Worm (Caenorhabditis elegans) whole organism, young adult: Measurements from ENCODE around the gene snb-1.

Source experiments
- B0019.2 ChIP-seq: fragments of 200-800 bp; sonication (Bioruptor generic); conservative IDR thresholded peaks from 2 replicates; pipeline ENCODE4 v1.3.6; 2022; ENCODE audit warnings: missing genetic modification reagents, missing genetic modification characterization, missing compliant biosample characterization
- B0035.1 ChIP-seq: sonication (generic microtip); optimal IDR thresholded peaks from 2 replicates; lab custom pipeline; 2016; ENCODE audit warnings: missing genetic modification characterization, mild to moderate bottlenecking, missing compliant biosample characterization, missing genotype, missing genetic modification reagents
- B0336.3 ChIP-seq: fragments of 200-800 bp; sonication (Bioruptor generic); IDR thresholded peaks from 2 replicates; pipeline ENCODE4 v1.3.6; 2022; ENCODE audit warnings: missing genetic modification characterization, missing compliant biosample characterization
- F23B12.7 ChIP-seq: sonication (generic microtip); optimal IDR thresholded peaks from 2 replicates; lab custom pipeline; 2017; ENCODE audit warnings: missing genetic modification characterization, mild to moderate bottlenecking, missing compliant biosample characterization, antibody characterized with exemption, moderate library complexity; ENCODE audit not compliant: insufficient read depth
- F33H1.4 ChIP-seq: fragments of 200-800 bp; sonication (Bioruptor generic); IDR thresholded peaks from 2 replicates; pipeline ENCODE4 v1.3.6; 2022; ENCODE audit warnings: missing genetic modification reagents, missing genetic modification characterization, missing compliant biosample characterization
- F37B4.10 ChIP-seq: fragments of 200-800 bp; sonication (Bioruptor generic); IDR thresholded peaks from 2 replicates; pipeline ENCODE4 v1.3.6; 2022; ENCODE audit warnings: missing genetic modification characterization, missing compliant biosample characterization
- K11D2.4 ChIP-seq: fragments of 200-800 bp; sonication (Bioruptor generic); IDR thresholded peaks from 2 replicates; pipeline ENCODE4 v1.3.6; 2022; ENCODE audit warnings: missing genetic modification reagents, missing genetic modification characterization, missing compliant biosample characterization
- akir-1 ChIP-seq: fragments of 200-800 bp; sonication (Bioruptor generic); optimal IDR thresholded peaks from 2 replicates; lab custom pipeline; 2018; ENCODE audit warnings: mild to moderate bottlenecking, missing genetic modification characterization, moderate library complexity, missing compliant biosample characterization
- attf-5 ChIP-seq: fragments of 200-800 bp; sonication (Bioruptor generic); optimal IDR thresholded peaks from 2 replicates; lab custom pipeline; 2018; ENCODE audit warnings: mild to moderate bottlenecking, missing genetic modification characterization, missing compliant biosample characterization
- bed-1 ChIP-seq: fragments of 200-800 bp; sonication (Bioruptor generic); IDR thresholded peaks from 2 replicates; pipeline ENCODE4 v1.3.6; 2022; ENCODE audit warnings: missing genetic modification reagents, missing genetic modification characterization, missing compliant biosample characterization
- ceh-79 ChIP-seq: sonication (generic microtip); optimal IDR thresholded peaks from 2 replicates; lab custom pipeline; 2017; ENCODE audit warnings: mild to moderate bottlenecking, missing genetic modification characterization, missing compliant biosample characterization
- dox-1 ChIP-seq: fragments of 200-800 bp; sonication (Bioruptor generic); IDR thresholded peaks from 2 replicates; pipeline ENCODE4 v1.3.6; 2022; ENCODE audit warnings: missing genetic modification reagents, missing genetic modification characterization, missing compliant biosample characterization
- dpl-1 ChIP-seq: fragments of 150-350 bp; optimal IDR thresholded peaks from 2 replicates; lab custom pipeline; 2014; ENCODE audit warnings: missing biosample characterization, missing genetic modification reagents, missing genetic modification characterization
- egl-18 ChIP-seq: fragments of 200-800 bp; sonication (Bioruptor generic); IDR thresholded peaks from 2 replicates; pipeline ENCODE4 v1.3.6; 2022; ENCODE audit warnings: missing genetic modification reagents, missing genetic modification characterization, missing compliant biosample characterization
- egrh-3 ChIP-seq: fragments of 200-800 bp; sonication (Bioruptor generic); IDR thresholded peaks from 2 replicates; pipeline ENCODE4 v1.3.6; 2022; ENCODE audit warnings: missing genetic modification reagents, missing genetic modification characterization, missing compliant biosample characterization
- ets-4 ChIP-seq: fragments of 200-800 bp; sonication (Bioruptor generic); optimal IDR thresholded peaks from 2 replicates; lab custom pipeline; 2018; ENCODE audit warnings: mild to moderate bottlenecking, missing genetic modification characterization, missing compliant biosample characterization
- fkh-3 ChIP-seq: sonication (generic microtip); optimal IDR thresholded peaks from 2 replicates; lab custom pipeline; 2016; ENCODE audit warnings: mild to moderate bottlenecking, missing genetic modification characterization, missing compliant biosample characterization
- gei-17 ChIP-seq: fragments of 200-800 bp; sonication (Bioruptor generic); optimal IDR thresholded peaks from 2 replicates; lab custom pipeline; 2018; ENCODE audit warnings: mild to moderate bottlenecking, missing genetic modification characterization, missing compliant biosample characterization
- hlh-26 ChIP-seq: fragments of 200-800 bp; sonication (Bioruptor generic); conservative IDR thresholded peaks from 2 replicates; pipeline ENCODE4 v1.3.6; 2022; ENCODE audit warnings: missing genetic modification reagents, missing genetic modification characterization, missing compliant biosample characterization
- lag-1 ChIP-seq: fragments of 200-800 bp; sonication (Bioruptor generic); IDR thresholded peaks from 2 replicates; pipeline ENCODE4 v1.3.6; 2022; ENCODE audit warnings: missing genetic modification reagents, missing genetic modification characterization, missing compliant biosample characterization
- let-526 ChIP-seq: fragments of 200-800 bp; sonication (Bioruptor generic); IDR thresholded peaks from 2 replicates; pipeline ENCODE4 v1.3.6; 2022; ENCODE audit warnings: missing genetic modification reagents, missing genetic modification characterization, missing compliant biosample characterization
- lin-54 ChIP-seq: fragments of 200-800 bp; sonication (Bioruptor generic); optimal IDR thresholded peaks from 2 replicates; lab custom pipeline; 2018; ENCODE audit warnings: mild to moderate bottlenecking, missing genetic modification characterization, missing compliant biosample characterization
- mcd-1 ChIP-seq: fragments of 200-800 bp; sonication (Bioruptor generic); IDR thresholded peaks from 2 replicates; pipeline ENCODE4 v1.3.6; 2022; ENCODE audit warnings: missing genetic modification reagents, missing genetic modification characterization, missing compliant biosample characterization
- pbrm-1 ChIP-seq: fragments of 200-800 bp; sonication (Bioruptor generic); IDR thresholded peaks from 2 replicates; pipeline ENCODE4 v1.3.6; 2022; ENCODE audit warnings: missing genetic modification reagents, missing genetic modification characterization, missing compliant biosample characterization
- rec-8 ChIP-seq, 2 experiments: sonication (generic microtip); optimal IDR thresholded peaks; 2 replicates each; lab custom pipeline; 2016; ENCODE audit warnings: mild to moderate bottlenecking in 2 of 2, missing genetic modification characterization in 2 of 2, missing genetic modification reagents in 2 of 2, missing genotype in 2 of 2, missing biosample characterization in 1 of 2, missing compliant biosample characterization in 1 of 2, moderate library complexity in 1 of 2
- repo-1 ChIP-seq: sonication (generic microtip); optimal IDR thresholded peaks from 2 replicates; lab custom pipeline; 2017; ENCODE audit warnings: mild to moderate bottlenecking, missing genetic modification characterization, missing compliant biosample characterization
- sdz-38 ChIP-seq: sonication (generic microtip); optimal IDR thresholded peaks from 2 replicates; lab custom pipeline; 2016; ENCODE audit warnings: missing genotype, missing genetic modification characterization, missing compliant biosample characterization
- snpc-1.3 ChIP-seq: sonication (generic microtip); optimal IDR thresholded peaks from 2 replicates; lab custom pipeline; 2017; ENCODE audit warnings: missing genetic modification characterization, mild to moderate bottlenecking, missing compliant biosample characterization, antibody characterized with exemption, moderate library complexity, missing genotype, missing genetic modification reagents; ENCODE audit not compliant: insufficient read depth
- snpc-3.4 ChIP-seq: sonication (generic microtip); optimal IDR thresholded peaks from 2 replicates; lab custom pipeline; 2017; ENCODE audit warnings: missing genetic modification characterization, mild to moderate bottlenecking, missing compliant biosample characterization, antibody characterized with exemption, moderate library complexity, missing genotype, missing genetic modification reagents
- tlf-1 ChIP-seq: fragments of 200-800 bp; sonication (Bioruptor generic); optimal IDR thresholded peaks from 2 replicates; lab custom pipeline; 2018; ENCODE audit warnings: mild to moderate bottlenecking, missing genetic modification characterization, missing compliant biosample characterization
- zim-3 ChIP-seq: sonication (generic microtip); optimal IDR thresholded peaks from 2 replicates; lab custom pipeline; 2017; ENCODE audit warnings: mild to moderate bottlenecking, missing genetic modification characterization, moderate library complexity, missing compliant biosample characterization
- ztf-18 ChIP-seq: sonication (generic microtip); optimal IDR thresholded peaks from 2 replicates; lab custom pipeline; 2016; ENCODE audit warnings: missing genotype, mild to moderate bottlenecking, missing genetic modification characterization, missing compliant biosample characterization
- ztf-22 ChIP-seq: fragments of 200-800 bp; sonication (Bioruptor generic); optimal IDR thresholded peaks from 2 replicates; lab custom pipeline; 2018; ENCODE audit warnings: mild to moderate bottlenecking, missing genetic modification characterization, moderate library complexity, missing compliant biosample characterization

The snb-1 gene

DNA sequence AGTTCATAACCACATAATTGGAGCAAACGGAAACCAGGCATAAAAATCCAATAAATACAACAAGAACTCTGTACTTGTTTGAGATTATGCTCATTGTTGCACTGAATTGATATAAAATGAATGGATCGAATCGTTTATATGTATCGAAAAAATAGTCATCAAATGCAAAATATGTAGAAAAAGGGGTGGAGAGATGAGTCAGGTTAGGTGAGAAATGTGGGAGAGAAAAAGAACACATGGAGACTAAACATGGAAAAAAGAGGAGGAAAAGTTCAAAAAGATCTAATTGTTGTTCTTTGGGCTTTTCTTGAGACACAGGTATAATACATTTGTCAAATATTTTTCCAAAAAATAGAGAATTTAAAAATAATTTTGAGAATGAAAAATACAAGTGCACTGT lies 32.1 kb upstream of the snb-1 start, which contains the start of gene K11G9.5:
K11G9.5 (minus strand) TSS at position 101 of the 400 bp plus-strand sequence.
- TF ChIP-seq lin-54 (GFP tag; lab: Kevin White, UChicago) (no peak), ztf-18 (tag; lab: Kevin White, UChicago) (no peak)
- TF ChIP-seq, all 124 proteins: peak for 0

DNA sequence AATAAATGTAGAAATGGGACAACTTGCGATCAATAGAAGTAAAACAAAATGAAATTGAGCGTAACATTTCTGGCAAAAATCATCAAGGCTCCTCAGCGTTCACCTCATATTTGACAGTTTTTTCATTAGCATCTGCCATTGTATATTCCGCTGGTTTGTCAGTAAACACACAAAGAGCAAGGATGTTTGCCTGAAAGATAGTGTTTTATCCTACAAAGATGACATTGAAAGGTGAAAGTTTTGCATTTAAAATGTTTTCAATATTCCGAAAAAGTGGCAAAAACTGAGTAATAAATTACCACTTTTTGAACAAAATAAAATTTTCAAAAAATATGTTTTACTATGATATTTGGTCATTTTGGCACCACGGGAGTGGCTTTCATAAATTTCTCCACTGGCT lies 29.7 kb upstream of the snb-1 start:
- TF ChIP-seq tlf-1 (GFP tag; lab: Kevin White, UChicago) (no peak), F23B12.7 (no peak), bed-1 (no peak), K11D2.4 (GFP tag; lab: Robert Waterston, UW) (no peak), akir-1 (no peak), F37B4.10 (no peak), ets-4 (GFP tag; lab: Kevin White, UChicago) (no peak), B0019.2 (GFP tag; lab: Robert Waterston, UW) (no peak), dox-1 (GFP tag; lab: Robert Waterston, UW) (no peak), hlh-26 (no peak), zim-3 (tag; lab: Kevin White, UChicago) (no peak), pbrm-1 (GFP tag; lab: Robert Waterston, UW) (no peak), B0336.3 (GFP tag; lab: Robert Waterston, UW) (no peak)

DNA sequence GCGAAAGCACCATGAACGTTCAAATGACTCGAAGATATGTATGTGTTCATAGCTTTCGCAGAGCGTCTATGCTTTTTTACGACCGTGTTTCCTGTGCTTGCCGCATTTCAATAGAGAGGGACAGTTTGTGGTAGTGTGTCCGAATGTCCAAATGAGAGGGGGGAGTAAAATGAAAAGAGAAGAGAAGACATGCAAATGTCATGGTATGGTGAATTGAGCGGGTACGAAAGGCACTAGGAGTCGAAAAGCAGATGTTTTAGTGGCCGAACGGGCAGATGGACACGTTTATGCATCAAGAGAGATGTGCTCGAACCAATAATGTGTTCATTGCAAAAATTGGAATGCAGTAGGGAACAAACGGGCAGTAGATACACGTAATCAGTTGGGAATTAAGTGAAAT lies 29.2 kb upstream of the snb-1 start:
- TF ChIP-seq rec-8 (tag; optimal IDR thresholded peaks at IDR 0.05; lab: Kevin White, UChicago) (no peak), egl-18 (GFP tag; lab: Robert Waterston, UW) (no peak), B0035.1 (tag; lab: Kevin White, UChicago) (no peak), snpc-3.4 (tag; lab: Kevin White, UChicago) (no peak), gei-17 (GFP tag; lab: Kevin White, UChicago) (no peak), repo-1 (no peak), let-526 (GFP tag; lab: Robert Waterston, UW) (0 out of 2 replicates have a peak, but pooled peaks have one; percentile 37)
- TF ChIP-seq, all 124 proteins: peak for 1

DNA sequence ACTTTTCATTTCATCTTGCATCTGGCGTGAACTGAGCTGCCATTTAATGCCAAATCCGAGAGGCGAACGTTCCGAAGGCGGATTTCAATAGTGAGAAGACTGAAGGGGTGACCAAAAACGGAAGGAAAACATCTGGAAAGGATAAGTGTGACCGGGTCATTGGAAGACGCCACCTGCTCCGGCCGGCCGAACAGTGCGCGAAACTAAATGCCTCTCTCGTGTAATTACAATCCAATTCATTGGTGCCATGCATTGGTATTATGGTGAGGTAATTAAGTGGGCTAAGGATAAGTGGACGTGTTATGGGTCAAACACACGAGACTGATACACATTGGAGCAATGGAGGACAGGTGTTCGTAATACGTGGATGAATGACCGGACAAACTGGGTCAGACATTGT lies 28.2 kb upstream of the snb-1 start:
- TF ChIP-seq attf-5 (GFP tag; lab: Kevin White, UChicago), result no peak
- no peak for TF ChIP-seq egrh-3 (GFP tag; lab: Robert Waterston, UW)
- no peak for TF ChIP-seq dpl-1
- no peak for TF ChIP-seq ztf-22 (GFP tag; lab: Kevin White, UChicago)
- TF ChIP-seq ceh-79 (tag; lab: Kevin White, UChicago), result no peak
- no peak for TF ChIP-seq tlf-1 (GFP tag; lab: Kevin White, UChicago)
- no peak for TF ChIP-seq snpc-1.3 (tag; lab: Kevin White, UChicago)
- TF ChIP-seq F33H1.4 (GFP tag; lab: Robert Waterston, UW), result no peak
- no peak for TF ChIP-seq egl-18 (GFP tag; lab: Robert Waterston, UW)
- no peak for TF ChIP-seq sdz-38 (tag; lab: Kevin White, UChicago)
- TF ChIP-seq repo-1, result no peak
- TF ChIP-seq lin-54 (GFP tag; lab: Kevin White, UChicago), result no peak
- TF ChIP-seq mcd-1 (GFP tag; lab: Robert Waterston, UW), result no peak
- TF ChIP-seq lag-1, result no peak
- no peak for TF ChIP-seq fkh-3
